In the genomic region with DNA sequence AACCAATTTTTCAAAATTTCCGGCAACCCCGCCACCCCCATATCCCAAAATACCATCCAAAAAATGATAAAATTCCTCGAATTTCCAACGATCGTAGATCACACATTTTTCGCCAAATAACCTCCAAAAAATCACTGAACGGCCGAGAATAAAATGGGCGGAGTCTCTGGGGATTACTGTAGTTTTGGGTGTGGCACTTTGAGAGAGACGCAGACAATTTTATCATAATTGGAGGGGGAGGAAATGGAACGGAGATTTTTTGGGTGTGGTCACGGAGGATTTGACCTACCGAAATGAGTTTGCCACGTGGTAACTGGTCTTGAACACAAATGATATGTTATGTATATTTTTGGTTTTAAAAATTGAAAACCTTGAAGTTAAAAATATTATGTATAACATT, we compare ENCODE assay signal across 4 worm cellular contexts.
TF ChIP-seq lines count a peak whose summit lies in the region.

No protein-coding gene starts in this region.

TF ChIP-seq in whole organism, L1 larva, 84 proteins besides CTCF, POLR2A, EP300 and RAD21:
- TF ChIP-seq unc-130 (tag; optimal IDR thresholded peaks at IDR 0.05; lab: Kevin White, UChicago), result no peak
- no peak for TF ChIP-seq nhr-28 (tag; optimal IDR thresholded peaks at IDR 0.05; lab: Kevin White, UChicago)
- TF ChIP-seq lsy-2 (tag; optimal IDR thresholded peaks at IDR 0.05; lab: Kevin White, UChicago), result peak in 1 of 2 experiments; percentile 38
- TF ChIP-seq hlh-4 (tag; optimal IDR thresholded peaks at IDR 0.05; lab: Kevin White, UChicago), result no peak
- TF ChIP-seq nhr-237 (tag; optimal IDR thresholded peaks at IDR 0.05; lab: Kevin White, UChicago), result no peak
- TF ChIP-seq mdl-1 (tag; optimal IDR thresholded peaks at IDR 0.05; lab: Kevin White, UChicago), result no peak
- no peak for TF ChIP-seq irx-1 (tag; optimal IDR thresholded peaks at IDR 0.05; lab: Kevin White, UChicago)
- TF ChIP-seq ama-1 (optimal IDR thresholded peaks at IDR 0.05; lab: Kevin White, UChicago), result no peak
- TF ChIP-seq nhr-85 (tag; lab: Kevin White, UChicago), result peak; percentile 33
- no peak for TF ChIP-seq ztf-4 (tag; optimal IDR thresholded peaks at IDR 0.05; lab: Kevin White, UChicago)
- no peak for TF ChIP-seq elt-2 (tag; optimal IDR thresholded peaks at IDR 0.05; lab: Kevin White, UChicago)
- TF ChIP-seq lin-14 (GFP tag; optimal IDR thresholded peaks at IDR 0.05; lab: Kevin White, UChicago), result peak; percentile 22
- TF ChIP-seq ets-5 (GFP tag; IDR thresholded peaks at IDR 0.05; lab: Robert Waterston, UW), result no peak
- no peak for TF ChIP-seq nhr-19 (GFP tag; conservative IDR thresholded peaks at IDR 0.05; lab: Robert Waterston, UW)
TF ChIP-seq in whole organism, L1 larva: peak in this region for 3.

TF ChIP-seq in whole organism, L2 larva, 48 proteins besides CTCF, POLR2A, EP300 and RAD21:
- TF ChIP-seq ceh-82 (tag; optimal IDR thresholded peaks at IDR 0.05; lab: Kevin White, UChicago) (no peak), ztf-1 (GFP tag; conservative IDR thresholded peaks at IDR 0.05; lab: Robert Waterston, UW) (no peak), unc-39 (tag; optimal IDR thresholded peaks at IDR 0.05; lab: Kevin White, UChicago) (no peak), nhr-237 (tag; optimal IDR thresholded peaks at IDR 0.05; lab: Kevin White, UChicago) (no peak), dmd-4 (tag; optimal IDR thresholded peaks at IDR 0.05; lab: Kevin White, UChicago) (no peak), aly-2 (tag; optimal IDR thresholded peaks at IDR 0.05; lab: Kevin White, UChicago) (no peak), mdl-1 (tag; optimal IDR thresholded peaks at IDR 0.05; lab: Kevin White, UChicago) (no peak), nhr-12 (tag; optimal IDR thresholded peaks at IDR 0.05; lab: Kevin White, UChicago) (no peak), crh-2 (tag; optimal IDR thresholded peaks at IDR 0.05; lab: Kevin White, UChicago) (no peak), R02D3.7 (tag; optimal IDR thresholded peaks at IDR 0.05; lab: Kevin White, UChicago) (no peak), C34F6.9 (tag; optimal IDR thresholded peaks at IDR 0.05; lab: Kevin White, UChicago) (no peak), nhr-77 (tag; optimal IDR thresholded peaks at IDR 0.05; lab: Kevin White, UChicago) (no peak), lsy-2 (tag; optimal IDR thresholded peaks at IDR 0.05; lab: Kevin White, UChicago) (peak in 1 of 2 experiments; percentile 24), unc-55 (GFP tag; optimal IDR thresholded peaks at IDR 0.05; lab: Kevin White, UChicago) (no peak), elt-1 (tag; optimal IDR thresholded peaks at IDR 0.05; lab: Kevin White, UChicago) (no peak), nhr-23 (tag; optimal IDR thresholded peaks at IDR 0.05; lab: Kevin White, UChicago) (no peak), skn-1 (tag; optimal IDR thresholded peaks at IDR 0.05; lab: Kevin White, UChicago) (no peak), egl-27 (tag; optimal IDR thresholded peaks at IDR 0.05; lab: Kevin White, UChicago) (no peak), lin-13 (GFP tag; optimal IDR thresholded peaks at IDR 0.05; lab: Kevin White, UChicago) (no peak), ZK546.5 (tag; optimal IDR thresholded peaks at IDR 0.05; lab: Kevin White, UChicago) (no peak), sma-9 (GFP tag; optimal IDR thresholded peaks at IDR 0.05; lab: Kevin White, UChicago) (peak; percentile 38), sma-9 (tag; optimal IDR thresholded peaks at IDR 0.05; lab: Kevin White, UChicago) (no peak), snpc-4 (tag; optimal IDR thresholded peaks at IDR 0.05; lab: Kevin White, UChicago) (no peak), sma-3 (GFP tag; optimal IDR thresholded peaks at IDR 0.05; lab: Kevin White, UChicago) (peak; percentile 32), ama-1 (optimal IDR thresholded peaks at IDR 0.05; lab: Kevin White, UChicago) (no peak)

TF ChIP-seq in whole organism, L3 larva, 47 proteins besides CTCF, POLR2A, EP300 and RAD21:
- TF ChIP-seq mml-1 (tag; optimal IDR thresholded peaks at IDR 0.05; lab: Kevin White, UChicago), result no peak
- TF ChIP-seq ama-1 (optimal IDR thresholded peaks at IDR 0.05; lab: Kevin White, UChicago), result no peak
- TF ChIP-seq nfya-1 (tag; optimal IDR thresholded peaks at IDR 0.05; lab: Kevin White, UChicago; ENCODE audit: insufficient read depth), result peak; percentile 56

TF ChIP-seq in whole organism, L4 larva, 104 proteins besides CTCF, POLR2A, EP300 and RAD21:
- TF ChIP-seq dmd-9 (GFP tag; IDR thresholded peaks at IDR 0.05; lab: Robert Waterston, UW) (no peak), mxl-3 (GFP tag; optimal IDR thresholded peaks at IDR 0.05; lab: Kevin White, UChicago) (peak; percentile 19), nhr-28 (tag; optimal IDR thresholded peaks at IDR 0.05; lab: Kevin White, UChicago) (peak; percentile 54), lsy-2 (tag; optimal IDR thresholded peaks at IDR 0.05; lab: Kevin White, UChicago) (peak in 1 of 2 experiments; percentile 70), mdl-1 (tag; optimal IDR thresholded peaks at IDR 0.05; lab: Kevin White, UChicago) (peak in 1 of 2 experiments; percentile 23), Y5F2A.4 (GFP tag; optimal IDR thresholded peaks at IDR 0.05; lab: Kevin White, UChicago) (no peak), hlh-11 (tag; optimal IDR thresholded peaks at IDR 0.05; lab: Kevin White, UChicago) (peak; percentile 34)
